Worm (Caenorhabditis elegans) whole organism, late embryonic: ENCODE data around the gene K03B4.4.
A peak's percentile ranks its signal among the peaks of the same experiment; 100 is the strongest.

Experiments
- C08G9.2 ChIP-seq: sonication (generic microtip); optimal IDR thresholded peaks from 2 replicates; lab custom pipeline; 2016; ENCODE audit warnings: mild to moderate bottlenecking, missing genetic modification characterization, moderate library complexity, missing compliant biosample characterization
- C38D4.7 ChIP-seq: fragments of 200-800 bp; sonication (Bioruptor generic); optimal IDR thresholded peaks from 2 replicates; lab custom pipeline; 2018; ENCODE audit warnings: mild to moderate bottlenecking, missing genetic modification characterization, moderate library complexity, missing compliant biosample characterization
- F13H6.1 ChIP-seq: sonication (generic microtip); optimal IDR thresholded peaks from 2 replicates; lab custom pipeline; 2016; ENCODE audit warnings: missing genetic modification characterization, missing compliant biosample characterization
- K09A11.1 ChIP-seq: sonication (generic microtip); optimal IDR thresholded peaks from 2 replicates; lab custom pipeline; 2017; ENCODE audit warnings: antibody characterized with exemption, mild to moderate bottlenecking, missing genetic modification characterization, missing compliant biosample characterization; ENCODE audit not compliant: insufficient read depth
- T23F11.4 ChIP-seq: fragments of 200-800 bp; sonication (Bioruptor generic); optimal IDR thresholded peaks from 2 replicates; lab custom pipeline; 2018; ENCODE audit warnings: mild to moderate bottlenecking, missing genetic modification characterization, missing compliant biosample characterization
- Y22D7AL.16 ChIP-seq: sonication (generic microtip); optimal IDR thresholded peaks from 2 replicates; lab custom pipeline; 2016; ENCODE audit warnings: missing genetic modification characterization, missing compliant biosample characterization
- ahr-1 ChIP-seq: sonication (generic microtip); optimal IDR thresholded peaks from 2 replicates; lab custom pipeline; 2016; ENCODE audit warnings: missing genetic modification characterization, missing compliant biosample characterization
- ama-1 ChIP-seq: fragments of 150-350 bp; optimal IDR thresholded peaks from 2 replicates; lab custom pipeline; 2014
- ceh-2 ChIP-seq: sonication (generic microtip); optimal IDR thresholded peaks from 2 replicates; lab custom pipeline; 2016; ENCODE audit warnings: missing genotype, missing genetic modification characterization, missing compliant biosample characterization
- ceh-24 ChIP-seq: sonication (generic microtip); optimal IDR thresholded peaks from 2 replicates; lab custom pipeline; 2016; ENCODE audit warnings: mild to moderate bottlenecking, missing genetic modification characterization, missing compliant biosample characterization
- ceh-48 ChIP-seq: sonication (generic microtip); optimal IDR thresholded peaks from 2 replicates; lab custom pipeline; 2016; ENCODE audit warnings: missing genetic modification characterization, inconsistent platforms, missing compliant biosample characterization
- ceh-6 ChIP-seq: fragments of 200-800 bp; sonication (Bioruptor generic); optimal IDR thresholded peaks from 2 replicates; lab custom pipeline; 2018; ENCODE audit warnings: mild to moderate bottlenecking, missing genetic modification characterization, missing compliant biosample characterization
- ceh-9 ChIP-seq: sonication (generic microtip); optimal IDR thresholded peaks from 2 replicates; lab custom pipeline; 2016; ENCODE audit warnings: mild to moderate bottlenecking, missing genetic modification characterization, inconsistent platforms, missing compliant biosample characterization
- che-1 ChIP-seq: sonication (generic microtip); optimal IDR thresholded peaks from 2 replicates; lab custom pipeline; 2016; ENCODE audit warnings: mild to moderate bottlenecking, missing genetic modification characterization, missing compliant biosample characterization
- dmd-4 ChIP-seq: sonication (generic microtip); optimal IDR thresholded peaks from 2 replicates; lab custom pipeline; 2016; ENCODE audit warnings: borderline replicate concordance, missing genetic modification characterization, missing compliant biosample characterization
- dve-1 ChIP-seq: sonication (generic microtip); optimal IDR thresholded peaks from 2 replicates; lab custom pipeline; 2017; ENCODE audit warnings: antibody characterized with exemption, mild to moderate bottlenecking, missing genetic modification characterization, missing compliant biosample characterization
- elt-2 ChIP-seq: sonication (generic microtip); optimal IDR thresholded peaks from 2 replicates; lab custom pipeline; 2016; ENCODE audit warnings: missing genetic modification reagents, missing genetic modification characterization, missing compliant biosample characterization
- elt-4 ChIP-seq: sonication (generic microtip); optimal IDR thresholded peaks from 2 replicates; lab custom pipeline; 2016; ENCODE audit warnings: missing genetic modification characterization, missing compliant biosample characterization
- eyg-1 ChIP-seq: sonication (generic microtip); optimal IDR thresholded peaks from 2 replicates; lab custom pipeline; 2016; ENCODE audit warnings: missing genotype, missing genetic modification characterization, missing compliant biosample characterization
- gmeb-2 ChIP-seq: sonication (generic microtip); optimal IDR thresholded peaks from 2 replicates; lab custom pipeline; 2016; ENCODE audit warnings: missing genetic modification characterization, inconsistent platforms, missing compliant biosample characterization
- hlh-13 ChIP-seq: fragments of 200-800 bp; sonication (Bioruptor generic); optimal IDR thresholded peaks from 2 replicates; lab custom pipeline; 2018; ENCODE audit warnings: mild to moderate bottlenecking, missing genetic modification characterization, missing compliant biosample characterization
- hlh-15 ChIP-seq: sonication (generic microtip); optimal IDR thresholded peaks from 2 replicates; lab custom pipeline; 2016; ENCODE audit warnings: missing genetic modification characterization, missing compliant biosample characterization
- hlh-30 ChIP-seq: sonication (generic microtip); optimal IDR thresholded peaks from 2 replicates; lab custom pipeline; 2017; ENCODE audit warnings: antibody characterized with exemption, missing genetic modification characterization, missing compliant biosample characterization; ENCODE audit not compliant: insufficient read depth
- hlh-6 ChIP-seq: sonication (generic microtip); optimal IDR thresholded peaks from 2 replicates; lab custom pipeline; 2016; ENCODE audit warnings: missing genotype, missing genetic modification characterization, missing compliant biosample characterization
- hlh-8 ChIP-seq: sonication (generic microtip); optimal IDR thresholded peaks from 2 replicates; lab custom pipeline; 2016; ENCODE audit warnings: missing genotype, missing genetic modification characterization, missing compliant biosample characterization
- madf-2 ChIP-seq: sonication (generic microtip); optimal IDR thresholded peaks from 2 replicates; lab custom pipeline; 2017; ENCODE audit warnings: missing genetic modification characterization, missing compliant biosample characterization
- nhr-11 ChIP-seq: fragments of 150-350 bp; optimal IDR thresholded peaks from 2 replicates; lab custom pipeline; 2014; ENCODE audit warnings: missing biosample characterization, missing genetic modification characterization
- odd-2 ChIP-seq: sonication (generic microtip); optimal IDR thresholded peaks from 2 replicates; lab custom pipeline; 2017; ENCODE audit warnings: antibody characterized with exemption, mild to moderate bottlenecking, missing genetic modification characterization, missing compliant biosample characterization
- pag-3 ChIP-seq: sonication (generic microtip); optimal IDR thresholded peaks from 2 replicates; lab custom pipeline; 2016; ENCODE audit warnings: missing compliant biosample characterization, missing genetic modification characterization, borderline replicate concordance
- pat-9 ChIP-seq: fragments of 200-800 bp; sonication (Bioruptor generic); optimal IDR thresholded peaks from 2 replicates; lab custom pipeline; 2018; ENCODE audit warnings: mild to moderate bottlenecking, missing genetic modification characterization, moderate library complexity, missing compliant biosample characterization
- pha-2 ChIP-seq: sonication (generic microtip); optimal IDR thresholded peaks from 2 replicates; lab custom pipeline; 2017; ENCODE audit warnings: mild to moderate bottlenecking, missing genetic modification characterization, missing compliant biosample characterization
- pha-4 ChIP-seq: fragments of 150-350 bp; optimal IDR thresholded peaks from 2 replicates; lab custom pipeline; 2018; ENCODE audit warnings: missing biosample characterization, missing genetic modification reagents, missing genetic modification characterization
- pqm-1 ChIP-seq: sonication (generic microtip); optimal IDR thresholded peaks from 2 replicates; lab custom pipeline; 2016; ENCODE audit warnings: missing genetic modification characterization, missing compliant biosample characterization
- pros-1 ChIP-seq: fragments of 150-350 bp; optimal IDR thresholded peaks from 2 replicates; lab custom pipeline; 2014; ENCODE audit warnings: missing biosample characterization, missing genetic modification reagents, missing genetic modification characterization
- sdc-2 ChIP-seq: sonication (generic microtip); optimal IDR thresholded peaks from 2 replicates; lab custom pipeline; 2016; ENCODE audit warnings: missing genotype, missing genetic modification characterization, missing compliant biosample characterization
- sox-4 ChIP-seq: sonication (generic microtip); optimal IDR thresholded peaks from 2 replicates; lab custom pipeline; 2017; ENCODE audit warnings: mild to moderate bottlenecking, missing genetic modification characterization, inconsistent platforms, missing compliant biosample characterization
- syd-9 ChIP-seq: sonication (generic microtip); optimal IDR thresholded peaks from 2 replicates; lab custom pipeline; 2016; ENCODE audit warnings: mild to moderate bottlenecking, missing genetic modification characterization, moderate library complexity, missing compliant biosample characterization
- tbx-2 ChIP-seq: sonication (generic microtip); optimal IDR thresholded peaks from 2 replicates; lab custom pipeline; 2016; ENCODE audit warnings: missing genetic modification characterization, missing compliant biosample characterization
- tbx-7 ChIP-seq: sonication (generic microtip); optimal IDR thresholded peaks from 2 replicates; lab custom pipeline; 2016; ENCODE audit warnings: missing genotype, missing genetic modification characterization, missing compliant biosample characterization
- ttx-3 ChIP-seq: sonication (generic microtip); optimal IDR thresholded peaks from 2 replicates; lab custom pipeline; 2016; ENCODE audit warnings: missing genetic modification reagents, missing genetic modification characterization, missing compliant biosample characterization
- unc-42 ChIP-seq: sonication (generic microtip); optimal IDR thresholded peaks from 2 replicates; lab custom pipeline; 2016; ENCODE audit warnings: missing genotype, missing genetic modification characterization, missing compliant biosample characterization
- unc-55 ChIP-seq: sonication (generic microtip); optimal IDR thresholded peaks from 2 replicates; lab custom pipeline; 2017; ENCODE audit warnings: missing biosample characterization, missing genetic modification reagents, missing genetic modification characterization
- zip-5 ChIP-seq: sonication (generic microtip); optimal IDR thresholded peaks from 2 replicates; lab custom pipeline; 2016; ENCODE audit warnings: missing genetic modification characterization, missing compliant biosample characterization
- ztf-16 ChIP-seq: sonication (generic microtip); optimal IDR thresholded peaks from 2 replicates; lab custom pipeline; 2017; ENCODE audit warnings: missing genetic modification characterization, missing compliant biosample characterization

K03B4.4 gene

ce11 chrV:4647857-4648256 is 33.9 kb upstream of the K03B4.4 start, which contains the start of gene F41F3.3 (continued):
- no peak for TF ChIP-seq ceh-48
- no peak for TF ChIP-seq tbx-2 (tag; lab: Kevin White, UChicago)
- TF ChIP-seq hlh-13: no peak
- TF ChIP-seq elt-4: no peak
- TF ChIP-seq ceh-2 (tag; lab: Kevin White, UChicago): peak; percentile 24
- TF ChIP-seq pqm-1 (tag; lab: Kevin White, UChicago): no peak
- peak; percentile 42 for TF ChIP-seq madf-2 (tag; lab: Kevin White, UChicago)
- TF ChIP-seq ztf-16: peak; percentile 70
- TF ChIP-seq hlh-8 (tag; lab: Kevin White, UChicago): no peak
- TF ChIP-seq tbx-7 (tag; lab: Kevin White, UChicago): no peak
- TF ChIP-seq unc-42 (tag; lab: Kevin White, UChicago): no peak
- TF ChIP-seq ceh-9: no peak
- TF ChIP-seq odd-2: no peak
- no peak for TF ChIP-seq pros-1
- TF ChIP-seq pat-9 (tag; lab: Kevin White, UChicago): no peak
- TF ChIP-seq C08G9.2 (tag; lab: Kevin White, UChicago): no peak

- no peak for TF ChIP-seq pros-1
- TF ChIP-seq ceh-24: no peak
- no peak for TF ChIP-seq T23F11.4 (GFP tag; lab: Kevin White, UChicago)
- TF ChIP-seq F13H6.1 (tag; lab: Kevin White, UChicago): no peak
- no peak for TF ChIP-seq hlh-13
- no peak for TF ChIP-seq hlh-30 (tag; lab: Kevin White, UChicago)
- TF ChIP-seq nhr-11 (tag; lab: Kevin White, UChicago): no peak
- TF ChIP-seq pha-4 (tag; lab: Kevin White, UChicago): no peak
- no peak for TF ChIP-seq hlh-15 (tag; lab: Kevin White, UChicago)
- no peak for TF ChIP-seq K09A11.1 (tag; lab: Kevin White, UChicago)
- TF ChIP-seq sox-4: no peak
- no peak for TF ChIP-seq pha-2 (tag; lab: Kevin White, UChicago)
- no peak for TF ChIP-seq pag-3
- TF ChIP-seq elt-2: no peak
- TF ChIP-seq zip-5 (tag; lab: Kevin White, UChicago): no peak
These were observed 33.2 kb upstream of the K03B4.4 start, which contains the start of gene F41F3.8 for ce11 chrV:4648527-4648926. Gene F41F3.8 (plus strand): TSS chrV:4648827.

- TF ChIP-seq pha-4 (tag; lab: Kevin White, UChicago) (no peak), sox-4 (no peak), ceh-6 (GFP tag; lab: Kevin White, UChicago) (no peak), hlh-13 (no peak), ahr-1 (tag; lab: Kevin White, UChicago) (no peak), hlh-30 (tag; lab: Kevin White, UChicago) (no peak), T23F11.4 (GFP tag; lab: Kevin White, UChicago) (no peak), madf-2 (tag; lab: Kevin White, UChicago) (no peak)
These were observed 32.0 kb upstream of the K03B4.4 start for ce11 chrV:4649649-4650384.

ce11 chrV:4651480-4651879 is 30.3 kb upstream of the K03B4.4 start:
- TF ChIP-seq dve-1 (no peak), unc-55 (GFP tag; lab: Kevin White, UChicago) (no peak), C38D4.7 (GFP tag; lab: Kevin White, UChicago) (no peak), dmd-4 (tag; lab: Kevin White, UChicago) (no peak), Y22D7AL.16 (tag; lab: Kevin White, UChicago) (no peak), T23F11.4 (GFP tag; lab: Kevin White, UChicago) (no peak), gmeb-2 (tag; lab: Kevin White, UChicago) (no peak), sdc-2 (tag; lab: Kevin White, UChicago) (no peak), eyg-1 (tag; lab: Kevin White, UChicago) (no peak), ceh-6 (GFP tag; lab: Kevin White, UChicago) (no peak), ttx-3 (tag; lab: Kevin White, UChicago) (no peak), che-1 (tag; lab: Kevin White, UChicago) (no peak), ceh-2 (tag; lab: Kevin White, UChicago) (no peak), K09A11.1 (tag; lab: Kevin White, UChicago) (no peak), hlh-6 (no peak), syd-9 (tag; lab: Kevin White, UChicago) (no peak), hlh-15 (tag; lab: Kevin White, UChicago) (no peak), ama-1 (no peak), hlh-8 (tag; lab: Kevin White, UChicago) (no peak)
